Worm (Caenorhabditis elegans): ENCODE data around the gene K05B2.4.
A peak's percentile ranks its signal among the peaks of the same experiment; 100 is the strongest.

K05B2.4 gene

ce11 chrX:4885651-4886050 lies 35.1 kb downstream of the K05B2.4 start, which contains the start of gene arrd-23:
Gene arrd-23, plus strand, starts transcription at chrX:4885951.
- no peak for TF ChIP-seq ztf-4 (tag; optimal IDR thresholded peaks at IDR 0.05)

ce11 chrX:4881310-4881709 lies 39.5 kb downstream of the K05B2.4 start:
- TF ChIP-seq unc-62 (GFP tag; optimal IDR thresholded peaks at IDR 0.05) (no peak), fos-1 (tag; optimal IDR thresholded peaks at IDR 0.05) (no peak), nhr-12 (tag; optimal IDR thresholded peaks at IDR 0.05) (no peak), aly-2 (tag; optimal IDR thresholded peaks at IDR 0.05) (no peak), sma-9 (GFP tag; optimal IDR thresholded peaks at IDR 0.05) (no peak), sma-9 (tag; optimal IDR thresholded peaks at IDR 0.05) (no peak), skn-1 (tag; optimal IDR thresholded peaks at IDR 0.05) (no peak)

- TF ChIP-seq zag-1 (tag; optimal IDR thresholded peaks at IDR 0.05) (no peak), lsy-2 (tag; optimal IDR thresholded peaks at IDR 0.05) (no peak), nhr-25 (tag; optimal IDR thresholded peaks at IDR 0.05) (peak; percentile 16), aly-2 (tag; optimal IDR thresholded peaks at IDR 0.05) (no peak), nhr-23 (tag; optimal IDR thresholded peaks at IDR 0.05) (no peak)
Measured at ce11 chrX:4879998-4880397, 40.8 kb downstream of the K05B2.4 start.

DNA sequence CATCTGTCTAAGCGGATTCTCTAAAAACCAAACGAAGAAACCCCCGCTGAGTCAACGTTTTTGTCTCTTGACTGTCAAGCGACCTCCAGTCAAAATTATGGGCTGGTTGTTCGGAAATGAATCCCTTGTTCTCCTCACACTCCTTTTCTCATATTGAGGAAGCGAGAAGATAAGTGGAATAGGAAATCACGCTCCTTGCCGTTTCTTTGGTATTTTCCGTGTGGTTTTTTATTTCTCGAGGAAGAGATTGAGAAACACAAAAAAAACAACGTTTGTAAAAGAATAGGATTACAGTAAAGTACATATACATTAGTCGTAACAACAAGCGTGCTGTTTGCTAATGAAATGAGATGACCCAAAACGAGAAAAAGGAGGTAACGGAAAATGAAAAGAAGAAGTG lies 43.9 kb downstream of the K05B2.4 start, which contains the start of gene tsp-14:
Gene tsp-14 (minus strand): TSS at position 62 of the 400 bp plus-strand sequence.
- TF ChIP-seq unc-39 (tag; optimal IDR thresholded peaks at IDR 0.05) (no peak), nhr-129 (tag; optimal IDR thresholded peaks at IDR 0.05) (peak; percentile 0)

DNA sequence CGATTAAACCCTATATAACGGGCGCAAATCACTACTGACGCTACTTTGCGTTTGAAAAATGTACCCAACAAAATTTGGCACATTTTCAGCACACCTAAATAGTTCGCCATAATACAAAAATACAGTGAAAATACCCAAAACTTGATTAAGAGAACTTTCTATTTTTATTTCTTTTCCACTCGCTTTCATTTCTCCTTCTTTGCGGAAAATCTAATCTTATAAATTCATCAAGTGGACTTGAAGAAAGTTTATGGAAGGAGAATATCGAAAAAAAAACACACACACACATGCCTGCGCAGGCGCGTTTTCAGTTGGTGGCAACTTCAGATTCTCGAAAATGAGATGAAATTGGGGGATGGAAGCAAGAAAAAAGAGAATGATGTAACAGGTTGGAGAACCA lies 45.5 kb downstream of the K05B2.4 start:
- TF ChIP-seq skn-1 (tag; optimal IDR thresholded peaks at IDR 0.05), result no peak
- peak; percentile 76 for TF ChIP-seq blmp-1 (tag; optimal IDR thresholded peaks at IDR 0.05; ENCODE audit: insufficient read depth)

ce11 chrX:4872758-4873157 lies 48.0 kb downstream of the K05B2.4 start:
- TF ChIP-seq unc-55 (GFP tag; optimal IDR thresholded peaks at IDR 0.05), result peak; percentile 40
- peak; percentile 45 for TF ChIP-seq nhr-25 (tag; optimal IDR thresholded peaks at IDR 0.05)
- no peak for TF ChIP-seq mab-5 (tag; optimal IDR thresholded peaks at IDR 0.05)
- no peak for TF ChIP-seq skn-1 (tag; optimal IDR thresholded peaks at IDR 0.05)
- TF ChIP-seq snpc-4 (tag; optimal IDR thresholded peaks at IDR 0.05), result no peak

DNA sequence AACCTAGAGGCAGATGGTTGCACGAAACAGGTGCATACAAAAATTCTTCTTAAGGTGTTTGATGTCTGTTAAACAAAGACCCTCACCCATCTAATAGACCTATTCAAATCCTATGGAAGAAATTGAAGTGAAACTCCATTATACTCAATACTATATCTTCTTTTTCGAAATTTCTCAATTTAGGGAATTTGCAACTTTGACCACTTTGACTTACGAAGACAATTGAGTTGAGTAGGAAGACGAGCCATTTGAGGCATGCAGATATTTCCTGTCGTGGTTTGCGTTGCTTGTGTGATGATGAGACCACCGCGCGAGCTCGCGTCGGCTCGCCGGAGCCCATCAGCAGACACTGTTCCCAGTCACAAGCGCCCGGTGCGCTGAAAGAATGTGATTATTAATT lies 50.1 kb downstream of the K05B2.4 start:
- no peak for TF ChIP-seq nhr-77 (tag; optimal IDR thresholded peaks at IDR 0.05)
- TF ChIP-seq lin-13 (GFP tag; optimal IDR thresholded peaks at IDR 0.05), result no peak
- no peak for TF ChIP-seq egl-27 (tag; optimal IDR thresholded peaks at IDR 0.05)
- no peak for TF ChIP-seq unc-62 (GFP tag; optimal IDR thresholded peaks at IDR 0.05)
- TF ChIP-seq nhr-237 (tag; optimal IDR thresholded peaks at IDR 0.05), result no peak
- no peak for TF ChIP-seq ceh-16 (tag; optimal IDR thresholded peaks at IDR 0.05)
- no peak for TF ChIP-seq zag-1 (tag; optimal IDR thresholded peaks at IDR 0.05)
- no peak for TF ChIP-seq mab-5 (tag; optimal IDR thresholded peaks at IDR 0.05)
- TF ChIP-seq mbf-1 (tag; optimal IDR thresholded peaks at IDR 0.05), result no peak
- no peak for TF ChIP-seq nhr-21 (tag; optimal IDR thresholded peaks at IDR 0.05)
- TF ChIP-seq lin-11 (tag; optimal IDR thresholded peaks at IDR 0.05), result no peak
- TF ChIP-seq F13H6.1 (tag; optimal IDR thresholded peaks at IDR 0.05), result no peak
- no peak for TF ChIP-seq elt-3 (tag; optimal IDR thresholded peaks at IDR 0.05)
- no peak for TF ChIP-seq crh-2 (tag; optimal IDR thresholded peaks at IDR 0.05)

ce11 chrX:4869627-4870026 lies 51.2 kb downstream of the K05B2.4 start:
- no peak for TF ChIP-seq unc-55 (GFP tag; optimal IDR thresholded peaks at IDR 0.05)

Measured in whole organism, L2 larva.